Worm (Caenorhabditis elegans) whole organism, L3 larva: ENCODE results near the gene srh-45.

Experiments used
- R02D3.7 ChIP-seq: fragments of 150-350 bp; optimal IDR thresholded peaks from 2 replicates; lab custom pipeline; 2014; ENCODE audit warnings: missing biosample characterization, missing genetic modification characterization
- ZK546.5 ChIP-seq: sonication (generic microtip); optimal IDR thresholded peaks from 2 replicates; lab custom pipeline; 2017; ENCODE audit warnings: missing biosample characterization, missing genetic modification characterization
- ceh-16 ChIP-seq: sonication (generic microtip); optimal IDR thresholded peaks from 2 replicates; lab custom pipeline; 2017; ENCODE audit warnings: missing biosample characterization, missing genetic modification characterization
- ceh-82 ChIP-seq: fragments of 150-350 bp; optimal IDR thresholded peaks from 2 replicates; lab custom pipeline; 2014; ENCODE audit warnings: missing biosample characterization, missing genetic modification characterization
- ceh-9 ChIP-seq: sonication (generic microtip); optimal IDR thresholded peaks from 2 replicates; lab custom pipeline; 2018; ENCODE audit warnings: missing biosample characterization, missing genetic modification characterization
- daf-12 ChIP-seq: fragments of 150-350 bp; optimal IDR thresholded peaks from 2 replicates; lab custom pipeline; 2014; ENCODE audit warnings: missing biosample characterization, missing genetic modification reagents, missing genetic modification characterization
- egl-27 ChIP-seq: sonication (generic microtip); optimal IDR thresholded peaks from 4 replicates; lab custom pipeline; 2017; ENCODE audit warnings: missing biosample characterization, missing genetic modification reagents, missing genetic modification characterization
- elt-1 ChIP-seq: fragments of 150-350 bp; optimal IDR thresholded peaks from 2 replicates; lab custom pipeline; 2014; ENCODE audit warnings: missing biosample characterization, missing genetic modification characterization
- elt-2 ChIP-seq: sonication (generic microtip); optimal IDR thresholded peaks from 2 replicates; lab custom pipeline; 2016; ENCODE audit warnings: missing genetic modification reagents, mild to moderate bottlenecking, missing genetic modification characterization, missing compliant biosample characterization
- elt-3 ChIP-seq, 3 experiments: fragments of 150-350 bp in 1 of 3; sonication (generic microtip) in 2 of 3; optimal IDR thresholded peaks; 2 replicates in 2 of 3; 4 replicates in 1 of 3; lab custom pipeline; 2014 to 2017; ENCODE audit warnings: missing biosample characterization in 3 of 3, missing genetic modification characterization in 3 of 3
- fkh-10 ChIP-seq: sonication (generic microtip); optimal IDR thresholded peaks from 2 replicates; lab custom pipeline; 2017; ENCODE audit warnings: missing biosample characterization, missing genetic modification reagents, missing genetic modification characterization
- fkh-2 ChIP-seq: fragments of 150-350 bp; optimal IDR thresholded peaks from 2 replicates; lab custom pipeline; 2014; ENCODE audit warnings: missing biosample characterization, missing genetic modification reagents, missing genetic modification characterization
- fos-1 ChIP-seq: fragments of 150-350 bp; optimal IDR thresholded peaks from 2 replicates; lab custom pipeline; 2014; ENCODE audit warnings: missing biosample characterization, missing genetic modification characterization
- hmg-11 ChIP-seq: sonication (generic microtip); optimal IDR thresholded peaks from 2 replicates; lab custom pipeline; 2016; ENCODE audit warnings: missing genetic modification characterization, missing compliant biosample characterization
- jun-1 ChIP-seq: fragments of 150-350 bp; optimal IDR thresholded peaks from 2 replicates; lab custom pipeline; 2014; ENCODE audit warnings: missing biosample characterization, missing genetic modification reagents, missing genetic modification characterization
- lin-15B ChIP-seq: fragments of 150-350 bp; optimal IDR thresholded peaks from 2 replicates; lab custom pipeline; 2014; ENCODE audit warnings: missing biosample characterization, missing genetic modification characterization
- lin-39 ChIP-seq: fragments of 150-350 bp; optimal IDR thresholded peaks from 2 replicates; lab custom pipeline; 2018; ENCODE audit warnings: missing biosample characterization, missing genetic modification reagents, missing genetic modification characterization
- lsy-12 ChIP-seq: sonication (generic microtip); optimal IDR thresholded peaks from 2 replicates; lab custom pipeline; 2016; ENCODE audit warnings: mild to moderate bottlenecking, missing genetic modification characterization, missing compliant biosample characterization
- mdl-1 ChIP-seq: fragments of 150-350 bp; optimal IDR thresholded peaks from 2 replicates; lab custom pipeline; 2014; ENCODE audit warnings: missing biosample characterization, missing genetic modification characterization
- nfya-1 ChIP-seq: sonication (generic microtip); optimal IDR thresholded peaks from 2 replicates; lab custom pipeline; 2017; ENCODE audit warnings: missing genetic modification characterization, mild to moderate bottlenecking, missing compliant biosample characterization, antibody characterized with exemption, moderate library complexity; ENCODE audit not compliant: insufficient read depth
- nhr-11 ChIP-seq: fragments of 150-350 bp; optimal IDR thresholded peaks from 2 replicates; lab custom pipeline; 2014; ENCODE audit warnings: missing biosample characterization, missing genetic modification characterization
- nhr-12 ChIP-seq: fragments of 150-350 bp; optimal IDR thresholded peaks from 2 replicates; lab custom pipeline; 2014; ENCODE audit warnings: missing biosample characterization, missing genetic modification characterization
- nhr-23 ChIP-seq: fragments of 150-350 bp; optimal IDR thresholded peaks from 2 replicates; lab custom pipeline; 2014; ENCODE audit warnings: missing biosample characterization, missing genetic modification reagents, missing genetic modification characterization
- nhr-237 ChIP-seq: fragments of 150-350 bp; optimal IDR thresholded peaks from 2 replicates; lab custom pipeline; 2014; ENCODE audit warnings: missing biosample characterization, missing genetic modification characterization
- nhr-28 ChIP-seq: fragments of 150-350 bp; optimal IDR thresholded peaks from 2 replicates; lab custom pipeline; 2014; ENCODE audit warnings: missing biosample characterization, missing genetic modification characterization
- nhr-43 ChIP-seq: sonication (generic microtip); optimal IDR thresholded peaks from 2 replicates; lab custom pipeline; 2016; ENCODE audit warnings: mild to moderate bottlenecking, missing genetic modification characterization, missing compliant biosample characterization; ENCODE audit not compliant: poor library complexity, severe bottlenecking
- nhr-67 ChIP-seq: fragments of 150-350 bp; optimal IDR thresholded peaks from 2 replicates; lab custom pipeline; 2014; ENCODE audit warnings: missing biosample characterization, missing genetic modification characterization
- nhr-76 ChIP-seq: fragments of 150-350 bp; sonication (generic microtip); optimal IDR thresholded peaks from 5 replicates; lab custom pipeline; 2014; ENCODE audit warnings: missing biosample characterization, missing genetic modification characterization
- pqm-1 ChIP-seq: fragments of 150-350 bp; optimal IDR thresholded peaks from 2 replicates; lab custom pipeline; 2017; ENCODE audit warnings: missing biosample characterization, missing genetic modification characterization, inconsistent platforms
- sea-2 ChIP-seq: fragments of 150-350 bp; sonication (generic microtip); optimal IDR thresholded peaks from 4 replicates; lab custom pipeline; 2014; ENCODE audit warnings: missing biosample characterization, missing genetic modification reagents, missing genetic modification characterization
- skn-1 ChIP-seq: fragments of 150-350 bp; optimal IDR thresholded peaks from 2 replicates; lab custom pipeline; 2014; ENCODE audit warnings: missing biosample characterization, missing genetic modification characterization
- snpc-4 ChIP-seq: fragments of 150-350 bp; optimal IDR thresholded peaks from 2 replicates; lab custom pipeline; 2014; ENCODE audit warnings: missing biosample characterization, missing genetic modification characterization
- zag-1 ChIP-seq: fragments of 150-350 bp; optimal IDR thresholded peaks from 2 replicates; lab custom pipeline; 2014; ENCODE audit warnings: missing biosample characterization, missing genetic modification characterization
- ztf-11 ChIP-seq: fragments of 150-350 bp; optimal IDR thresholded peaks from 2 replicates; lab custom pipeline; 2014; ENCODE audit warnings: missing biosample characterization, missing genetic modification characterization
- ztf-4 ChIP-seq: fragments of 150-350 bp; optimal IDR thresholded peaks from 2 replicates; lab custom pipeline; 2014; ENCODE audit warnings: missing biosample characterization, missing genetic modification characterization

Gene srh-45

ce11 chrV:11341913-11342312 is 37.1 kb upstream of the srh-45 start, which contains the start of gene T02E9.5:
Gene T02E9.5 (plus strand): TSS chrV:11342233.
- TF ChIP-seq R02D3.7 (tag; lab: Kevin White, UChicago): no peak
- no peak for TF ChIP-seq lsy-12 (tag; lab: Kevin White, UChicago)
- no peak for TF ChIP-seq ceh-82 (tag; lab: Kevin White, UChicago)
- no peak for TF ChIP-seq ZK546.5 (tag; lab: Kevin White, UChicago)
- no peak for TF ChIP-seq jun-1 (tag; lab: Kevin White, UChicago)
- TF ChIP-seq nhr-23 (tag; lab: Kevin White, UChicago): no peak
- no peak for TF ChIP-seq elt-2
- no peak for TF ChIP-seq ceh-9 (tag; lab: Kevin White, UChicago)
- TF ChIP-seq skn-1 (tag; lab: Kevin White, UChicago): no peak
- no peak for TF ChIP-seq ztf-11 (tag; lab: Kevin White, UChicago)
- TF ChIP-seq nhr-237: no peak
- TF ChIP-seq ztf-4 (tag; lab: Kevin White, UChicago): no peak

- TF ChIP-seq fkh-10 (peak; percentile 91), lin-15B (tag; lab: Kevin White, UChicago) (no peak), nfya-1 (tag; lab: Kevin White, UChicago) (peak; percentile 27)
- TF ChIP-seq, all 47 proteins: peak for 2
These were observed 36.4 kb upstream of the srh-45 start for ce11 chrV:11341130-11341675.

- TF ChIP-seq fkh-10: peak; percentile 36
- TF ChIP-seq lin-39: no peak
- TF ChIP-seq, all 47 proteins: peak for 1
These were observed 32.1 kb upstream of the srh-45 start for ce11 chrV:11336877-11337276.

- TF ChIP-seq egl-27 (tag; lab: Kevin White, UChicago): no peak
- TF ChIP-seq sea-2 (GFP tag; lab: Kevin White, UChicago): no peak
- no peak for TF ChIP-seq nhr-11
- TF ChIP-seq nfya-1 (tag; lab: Kevin White, UChicago): no peak
- TF ChIP-seq hmg-11 (tag; lab: Kevin White, UChicago): no peak
- no peak for TF ChIP-seq daf-12 (tag; lab: Kevin White, UChicago)
- no peak for TF ChIP-seq jun-1 (tag; lab: Kevin White, UChicago)
- no peak for TF ChIP-seq nhr-67
- TF ChIP-seq nhr-28: no peak
- TF ChIP-seq elt-1 (tag; lab: Kevin White, UChicago): no peak
- no peak for TF ChIP-seq zag-1 (tag; lab: Kevin White, UChicago)
- TF ChIP-seq nhr-43 (tag; lab: Kevin White, UChicago): no peak
- TF ChIP-seq mdl-1 (tag; lab: Kevin White, UChicago): no peak
- no peak for TF ChIP-seq ZK546.5 (tag; lab: Kevin White, UChicago)
- TF ChIP-seq fkh-2 (tag; lab: Kevin White, UChicago): no peak
- TF ChIP-seq nhr-12: no peak
- no peak for TF ChIP-seq ceh-82 (tag; lab: Kevin White, UChicago)
- TF ChIP-seq R02D3.7 (tag; lab: Kevin White, UChicago): no peak
- no peak for TF ChIP-seq pqm-1 (tag; lab: Kevin White, UChicago)
These were observed 31.1 kb upstream of the srh-45 start for ce11 chrV:11335757-11336418.

- TF ChIP-seq ceh-82 (tag; lab: Kevin White, UChicago) (no peak), elt-3 (tag; optimal IDR thresholded peaks at IDR 0.05; lab: Kevin White, UChicago) (no peak), nhr-67 (no peak), fkh-10 (no peak)
These were observed 29.4 kb upstream of the srh-45 start, which contains the start of gene T02E9.6 for ce11 chrV:11334193-11334592. Gene T02E9.6 (minus strand): TSS chrV:11334293.

ce11 chrV:11329100-11329499 is 24.3 kb upstream of the srh-45 start, which contains the start of gene F47G9.6:
Gene F47G9.6 (plus strand): TSS chrV:11329400.
- TF ChIP-seq nhr-76 (tag; lab: Kevin White, UChicago) (no peak), ceh-16 (no peak), elt-2 (no peak), fos-1 (tag; lab: Kevin White, UChicago) (no peak), hmg-11 (tag; lab: Kevin White, UChicago) (no peak), snpc-4 (tag; lab: Kevin White, UChicago) (no peak), lin-39 (no peak)
